Worm (Caenorhabditis elegans): ENCODE data around the gene F41F3.8.

The F41F3.8 gene

DNA sequence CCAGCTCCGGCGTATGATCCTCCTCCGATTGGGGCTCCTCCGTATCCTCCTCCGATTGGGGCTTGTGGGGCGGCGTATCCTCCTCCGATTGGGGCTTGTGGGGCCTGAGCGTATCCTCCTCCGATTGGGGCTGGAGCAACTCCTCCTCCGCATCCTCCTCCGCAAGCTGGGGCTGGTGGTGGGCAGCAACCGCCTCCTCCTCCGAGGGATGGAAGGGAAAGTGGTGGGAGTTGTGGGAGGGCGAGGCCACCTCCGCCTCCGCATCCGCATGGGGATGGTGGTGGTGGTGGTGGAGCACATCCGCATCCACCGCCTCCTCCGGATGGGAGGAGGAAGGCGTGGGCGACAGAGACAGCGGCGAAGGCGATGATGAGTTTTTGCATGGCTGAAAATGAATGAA is 770 bp upstream of the F41F3.8 start, which contains the start of gene F41F3.3 (continued):
- TF ChIP-seq attf-4 (tag; optimal IDR thresholded peaks at IDR 0.05): no peak

DNA sequence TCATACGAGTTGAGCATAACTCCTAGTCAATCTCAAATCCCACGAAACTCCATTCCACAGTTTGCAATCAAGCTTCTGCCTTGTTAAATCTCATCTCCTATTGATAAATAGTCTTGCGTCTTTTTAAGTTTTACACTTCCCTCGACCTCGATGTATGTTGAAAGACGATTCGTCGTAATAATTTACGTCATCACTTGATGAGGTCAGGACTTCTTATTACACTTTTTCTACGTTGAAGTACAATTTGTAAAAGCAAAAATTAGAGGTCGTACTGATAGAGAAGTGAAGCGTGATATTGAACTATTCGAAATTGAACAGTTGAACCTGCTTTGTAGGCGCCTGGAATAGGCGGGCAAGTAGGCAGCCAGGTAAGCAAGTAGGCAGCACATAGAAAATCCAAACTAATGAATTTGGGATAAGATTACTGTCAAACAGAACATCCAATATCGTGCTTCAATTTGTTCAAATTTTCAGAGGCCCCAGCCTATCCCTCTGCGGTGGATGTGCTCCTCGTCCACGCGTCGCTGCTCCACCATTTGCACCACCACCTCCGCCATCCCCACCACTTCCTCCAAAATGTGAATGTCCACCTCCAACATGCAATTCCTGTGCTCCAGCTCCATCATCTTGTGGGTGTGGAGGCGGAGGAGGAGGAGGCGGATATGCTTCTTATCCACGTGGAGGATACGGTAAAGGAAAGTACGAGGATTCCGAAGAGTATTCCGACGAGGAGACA is 1.2 kb downstream of the F41F3.8 start:
- TF ChIP-seq snpc-1.2 (GFP tag; IDR thresholded peaks at IDR 0.05): no peak
- peak; percentile 56 for TF ChIP-seq set-16 (GFP tag; IDR thresholded peaks at IDR 0.05)
- no peak for TF ChIP-seq ceh-28 (tag; optimal IDR thresholded peaks at IDR 0.05)
- TF ChIP-seq egl-43 (GFP tag; IDR thresholded peaks at IDR 0.05): peak; percentile 40; the same call in 1 of the 2 replicates
- TF ChIP-seq dve-1 (tag; optimal IDR thresholded peaks at IDR 0.05; ENCODE audit: insufficient read depth): no peak
- TF ChIP-seq ceh-32 (tag; optimal IDR thresholded peaks at IDR 0.05; ENCODE audit: poor library complexity): no peak
- TF ChIP-seq Y48G9A.11 (GFP tag; IDR thresholded peaks at IDR 0.05): no peak
- TF ChIP-seq spr-1 (tag; optimal IDR thresholded peaks at IDR 0.05): no peak
- peak; percentile 50 for TF ChIP-seq aha-1 (tag)

DNA sequence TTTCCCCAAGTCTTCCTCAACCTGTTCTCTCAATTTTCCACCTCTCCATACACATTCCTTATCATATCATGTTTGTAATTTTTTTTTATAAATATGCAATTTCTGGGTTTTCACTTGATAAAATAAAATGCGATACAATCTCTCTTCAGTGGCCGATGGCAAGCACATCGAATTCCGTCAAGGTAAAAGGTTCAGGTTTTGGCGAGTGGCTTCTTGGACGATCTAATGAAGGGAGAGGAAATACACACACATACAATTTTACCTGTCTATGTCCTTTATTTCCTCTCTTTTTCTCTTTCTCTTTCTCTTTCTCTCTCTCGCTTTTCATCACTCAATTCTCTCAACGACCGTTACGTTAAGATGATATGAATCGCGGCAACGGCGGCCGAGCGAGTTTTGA is 2.9 kb downstream of the F41F3.8 start:
- no peak for TF ChIP-seq dmd-8 (GFP tag; IDR thresholded peaks at IDR 0.05)
- TF ChIP-seq F10B5.3 (tag; optimal IDR thresholded peaks at IDR 0.05): no peak
- TF ChIP-seq spr-1 (tag; optimal IDR thresholded peaks at IDR 0.05): peak; percentile 54
- TF ChIP-seq fkh-10 (GFP tag; optimal IDR thresholded peaks at IDR 0.05): no peak
- peak; percentile 61 for TF ChIP-seq nhr-28 (tag; optimal IDR thresholded peaks at IDR 0.05)
- 0 out of 2 replicates have a peak, but pooled peaks have one; percentile 12 for TF ChIP-seq dmd-6 (GFP tag; IDR thresholded peaks at IDR 0.05)
- TF ChIP-seq lin-39 (tag; optimal IDR thresholded peaks at IDR 0.05): no peak
- TF ChIP-seq lsy-2 (tag; optimal IDR thresholded peaks at IDR 0.05): no peak
- no peak; the same call in 1 of the 2 replicates for TF ChIP-seq lin-38 (GFP tag; IDR thresholded peaks at IDR 0.05)
- peak in 1 of 2 experiments; percentile 5 for TF ChIP-seq unc-62 (GFP tag; optimal IDR thresholded peaks at IDR 0.05 in 1 of 2)
- TF ChIP-seq unc-62 (tag; optimal IDR thresholded peaks at IDR 0.05): no peak
- TF ChIP-seq dpl-1 (GFP tag; optimal IDR thresholded peaks at IDR 0.05): peak; percentile 3
- TF ChIP-seq daf-12 (tag; optimal IDR thresholded peaks at IDR 0.05): no peak
- no peak for TF ChIP-seq unc-130 (GFP tag; optimal IDR thresholded peaks at IDR 0.05)
- TF ChIP-seq jun-1 (tag; optimal IDR thresholded peaks at IDR 0.05): no peak
- TF ChIP-seq nhr-48 (tag; optimal IDR thresholded peaks at IDR 0.05): peak; percentile 68
- TF ChIP-seq nhr-11 (tag; optimal IDR thresholded peaks at IDR 0.05): no peak
- peak; percentile 21 for TF ChIP-seq spr-3 (GFP tag; optimal IDR thresholded peaks at IDR 0.05)
- peak; percentile 70 for TF ChIP-seq mxl-3 (GFP tag; optimal IDR thresholded peaks at IDR 0.05)
- peak; percentile 35 for TF ChIP-seq aha-1 (tag)
- no peak for TF ChIP-seq cey-2 (tag; optimal IDR thresholded peaks at IDR 0.05; ENCODE audit: borderline replicate concordance, insufficient read depth)
- peak; percentile 58 for TF ChIP-seq hlh-11 (tag; optimal IDR thresholded peaks at IDR 0.05)
- no peak for TF ChIP-seq pqm-1 (tag; optimal IDR thresholded peaks at IDR 0.05)
- TF ChIP-seq mxl-2 (GFP tag; conservative IDR thresholded peaks at IDR 0.05): no peak

DNA sequence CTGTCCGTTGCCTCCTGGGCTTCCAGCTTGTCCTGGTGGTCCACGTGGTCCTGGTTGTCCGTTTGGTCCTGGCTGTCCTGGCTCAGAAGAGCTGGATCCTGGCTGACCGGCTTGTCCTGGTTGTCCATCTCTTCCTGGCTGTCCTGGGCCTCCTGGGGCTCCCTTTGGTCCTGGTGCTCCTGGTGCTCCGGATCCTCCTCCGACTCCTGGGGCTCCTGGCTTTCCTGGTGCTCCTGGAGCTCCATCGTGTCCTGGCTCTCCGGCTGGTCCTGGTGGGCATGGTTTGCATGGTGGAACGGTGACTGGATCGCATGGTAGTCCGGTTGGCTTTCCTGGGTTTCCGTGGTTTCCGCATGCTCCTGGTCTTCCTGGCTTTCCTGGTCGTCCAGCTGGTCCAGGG is 4.5 kb downstream of the F41F3.8 start:
- TF ChIP-seq ctbp-1 (GFP tag; IDR thresholded peaks at IDR 0.05) (0 out of 2 replicates have a peak, but pooled peaks have one; percentile 6), set-16 (GFP tag; IDR thresholded peaks at IDR 0.05) (peak; percentile 99), zag-1 (tag; optimal IDR thresholded peaks at IDR 0.05) (no peak), mxl-3 (GFP tag; optimal IDR thresholded peaks at IDR 0.05) (peak; percentile 17), F44E2.7 (GFP tag; IDR thresholded peaks at IDR 0.05) (no peak), R02D3.7 (tag; optimal IDR thresholded peaks at IDR 0.05) (no peak), madf-5 (GFP tag; IDR thresholded peaks at IDR 0.05) (peak; percentile 30 to 79; a peak in 1 of 4 replicates), T26A8.4 (GFP tag; IDR thresholded peaks at IDR 0.05) (peak; percentile 29; the same call in 1 of the 2 replicates), ceh-62 (tag; optimal IDR thresholded peaks at IDR 0.05) (no peak), tra-1 (GFP tag; IDR thresholded peaks at IDR 0.05) (0 out of 2 replicates have a peak, but pooled peaks have one; percentile 29), lin-39 (tag; optimal IDR thresholded peaks at IDR 0.05) (no peak), egl-43 (GFP tag; IDR thresholded peaks at IDR 0.05) (0 out of 2 replicates have a peak, but pooled peaks have one; percentile 26)

Measured in whole organism, L4 larva.